Worm (Caenorhabditis elegans) whole organism, L4 larva: ENCODE data around the gene trip-4.

ENCODE experiments used
- ama-1 ChIP-seq: fragments of 150-350 bp; optimal IDR thresholded peaks from 2 replicates; lab custom pipeline; 2014; ENCODE audit warnings: inconsistent platforms, mixed read lengths
- egl-27 ChIP-seq: sonication (generic microtip); optimal IDR thresholded peaks from 3 replicates; lab custom pipeline; 2017; ENCODE audit warnings: missing biosample characterization, missing genetic modification reagents, missing genetic modification characterization
- egl-43 ChIP-seq: fragments of 200-800 bp; sonication (Bioruptor generic); IDR thresholded peaks from 2 replicates; pipeline ENCODE4 v1.3.6; 2022; ENCODE audit warnings: missing genetic modification reagents, missing genetic modification characterization, missing compliant biosample characterization
- fos-1 ChIP-seq: fragments of 150-350 bp; optimal IDR thresholded peaks from 2 replicates; lab custom pipeline; 2014; ENCODE audit warnings: missing biosample characterization, missing genetic modification characterization
- hlh-30 ChIP-seq: sonication (generic microtip); optimal IDR thresholded peaks from 2 replicates; lab custom pipeline; 2017; ENCODE audit warnings: antibody characterized with exemption, mild to moderate bottlenecking, missing genetic modification characterization, missing compliant biosample characterization; ENCODE audit not compliant: insufficient read depth
- hmg-1.1 ChIP-seq: fragments of 200-800 bp; sonication (Bioruptor generic); IDR thresholded peaks from 2 replicates; pipeline ENCODE4 v1.3.6; 2022; ENCODE audit warnings: missing genetic modification reagents, missing genetic modification characterization, missing compliant biosample characterization
- nhr-77 ChIP-seq: fragments of 150-350 bp; optimal IDR thresholded peaks from 2 replicates; lab custom pipeline; 2014; ENCODE audit warnings: missing biosample characterization, missing genetic modification characterization
- pha-4 ChIP-seq, 2 experiments: fragments of 150-350 bp in 1 of 2; fragments of 200-800 bp in 1 of 2; sonication (Bioruptor generic) in 1 of 2; IDR thresholded peaks in 1 of 2; optimal IDR thresholded peaks in 1 of 2; 2 replicates each; pipeline versions ENCODE4 v1.3.6 to Lab custom; 2014 to 2022; ENCODE audit warnings: missing genetic modification characterization in 2 of 2, missing genetic modification reagents in 2 of 2, missing biosample characterization in 1 of 2, missing compliant biosample characterization in 1 of 2
- snpc-4 ChIP-seq: fragments of 150-350 bp; optimal IDR thresholded peaks from 2 replicates; lab custom pipeline; 2014; ENCODE audit warnings: missing biosample characterization, missing genetic modification characterization
- zag-1 ChIP-seq: fragments of 150-350 bp; optimal IDR thresholded peaks from 2 replicates; lab custom pipeline; 2014; ENCODE audit warnings: missing biosample characterization, missing genetic modification characterization
- ztf-11 ChIP-seq: fragments of 150-350 bp; optimal IDR thresholded peaks from 2 replicates; lab custom pipeline; 2014; ENCODE audit warnings: missing biosample characterization, missing genetic modification characterization

- TF ChIP-seq fos-1 (tag; lab: Kevin White, UChicago): no peak
- TF ChIP-seq egl-43: no peak
- no peak for TF ChIP-seq snpc-4 (tag; lab: Kevin White, UChicago)
- TF ChIP-seq zag-1: no peak
- no peak for TF ChIP-seq ama-1 (lab: Kevin White, UChicago)
- no peak for TF ChIP-seq pha-4 (GFP tag; IDR thresholded peaks at IDR 0.05; lab: Robert Waterston, UW)
- no peak for TF ChIP-seq pha-4 (tag; optimal IDR thresholded peaks at IDR 0.05; lab: Kevin White, UChicago)
- TF ChIP-seq egl-27 (tag; lab: Kevin White, UChicago): no peak
- TF ChIP-seq hlh-30 (tag; lab: Kevin White, UChicago): no peak
- no peak for TF ChIP-seq ztf-11 (tag; lab: Kevin White, UChicago)
- no peak for TF ChIP-seq nhr-77 (tag; lab: Kevin White, UChicago)
- TF ChIP-seq hmg-1.1 (GFP tag; lab: Robert Waterston, UW): no peak
Measured at ce11 chrII:15018923-15019322, 20.3 kb upstream of the trip-4 start, which contains the start of gene Y53F4B.12.
